Worm (Caenorhabditis elegans): ENCODE data around the gene F46F5.8.

DNA sequence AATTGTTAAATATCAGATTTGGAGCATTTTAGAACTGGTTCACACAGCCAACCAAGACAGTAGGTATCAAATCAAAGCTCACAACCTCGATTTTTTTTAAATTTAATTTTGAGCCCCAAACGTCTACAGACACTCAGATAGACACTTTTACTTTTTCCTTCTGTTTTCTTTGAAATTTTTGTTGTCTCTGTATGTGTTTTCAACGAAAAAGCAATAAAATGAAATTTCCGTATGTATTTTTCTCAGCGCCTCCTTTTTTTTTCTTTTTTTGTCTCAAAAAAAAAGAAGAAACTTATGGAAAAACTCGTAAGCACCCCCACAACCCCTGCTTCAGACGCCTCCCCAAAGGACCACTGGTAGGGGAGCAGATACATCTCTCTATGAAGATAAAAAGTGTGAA, 47.6 kb downstream of the F46F5.8 start:
- TF ChIP-seq klf-2 (GFP tag; conservative IDR thresholded peaks at IDR 0.05) (no peak), flt-1 (GFP tag; IDR thresholded peaks at IDR 0.05) (no peak), cog-1 (tag; optimal IDR thresholded peaks at IDR 0.05) (no peak), med-1 (GFP tag; optimal IDR thresholded peaks at IDR 0.05; ENCODE audit: insufficient read depth) (no peak), ztf-23 (GFP tag; IDR thresholded peaks at IDR 0.05) (no peak), T22C8.4 (GFP tag; IDR thresholded peaks at IDR 0.05) (no peak), tab-1 (GFP tag; IDR thresholded peaks at IDR 0.05) (no peak)
